Worm (Caenorhabditis elegans) whole organism, midembryonic: ENCODE measurements around the gene fbxa-19.

ENCODE experiments used
- T22C8.4 ChIP-seq: fragments of 200-800 bp; sonication (Bioruptor generic); IDR thresholded peaks from 2 replicates; pipeline ENCODE4 v1.3.6; 2022; ENCODE audit warnings: missing genetic modification characterization, missing compliant biosample characterization
- flt-1 ChIP-seq: fragments of 200-800 bp; sonication (Bioruptor generic); IDR thresholded peaks from 2 replicates; pipeline ENCODE4 v1.3.6; 2022; ENCODE audit warnings: missing genetic modification characterization, missing compliant biosample characterization
- med-1 ChIP-seq: sonication (generic microtip); optimal IDR thresholded peaks from 2 replicates; lab custom pipeline; 2017; ENCODE audit warnings: missing genetic modification characterization, mild to moderate bottlenecking, missing compliant biosample characterization, antibody characterized with exemption, missing genetic modification reagents; ENCODE audit not compliant: insufficient read depth
- tab-1 ChIP-seq: fragments of 200-800 bp; sonication (Bioruptor generic); IDR thresholded peaks from 2 replicates; pipeline ENCODE4 v1.3.6; 2022; ENCODE audit warnings: missing genetic modification characterization, missing compliant biosample characterization

- TF ChIP-seq flt-1 = no peak
- TF ChIP-seq T22C8.4 (GFP tag; lab: Robert Waterston, UW) = no peak
- no peak for TF ChIP-seq tab-1 (GFP tag; lab: Robert Waterston, UW)
- no peak for TF ChIP-seq med-1
Observed at ce11 chrIII:1308887-1309286, 6.3 kb upstream of the fbxa-19 start, which contains the start of gene Y82E9BL.12.
